Worm (Caenorhabditis elegans): Measurements from ENCODE around the gene clec-5.
A peak's percentile ranks its signal among the peaks of the same experiment; 100 is the strongest.

clec-5 gene

ce11 chrIII:4883429-4883828, at the start of gene clec-5:
clec-5 (minus strand) TSS chrIII:4883606.
- TF ChIP-seq nhr-179 (tag; optimal IDR thresholded peaks at IDR 0.05) (no peak), ZK185.1 (tag; optimal IDR thresholded peaks at IDR 0.05; ENCODE audit: poor library complexity, severe bottlenecking) (no peak), attf-5 (GFP tag; optimal IDR thresholded peaks at IDR 0.05) (no peak), snpc-1.1 (tag; optimal IDR thresholded peaks at IDR 0.05; ENCODE audit: insufficient read depth) (no peak), dpff-1 (tag; optimal IDR thresholded peaks at IDR 0.05) (no peak), lsy-27 (tag; optimal IDR thresholded peaks at IDR 0.05; ENCODE audit: borderline replicate concordance, insufficient read depth) (no peak), K11D2.4 (GFP tag; IDR thresholded peaks at IDR 0.05) (no peak)

DNA sequence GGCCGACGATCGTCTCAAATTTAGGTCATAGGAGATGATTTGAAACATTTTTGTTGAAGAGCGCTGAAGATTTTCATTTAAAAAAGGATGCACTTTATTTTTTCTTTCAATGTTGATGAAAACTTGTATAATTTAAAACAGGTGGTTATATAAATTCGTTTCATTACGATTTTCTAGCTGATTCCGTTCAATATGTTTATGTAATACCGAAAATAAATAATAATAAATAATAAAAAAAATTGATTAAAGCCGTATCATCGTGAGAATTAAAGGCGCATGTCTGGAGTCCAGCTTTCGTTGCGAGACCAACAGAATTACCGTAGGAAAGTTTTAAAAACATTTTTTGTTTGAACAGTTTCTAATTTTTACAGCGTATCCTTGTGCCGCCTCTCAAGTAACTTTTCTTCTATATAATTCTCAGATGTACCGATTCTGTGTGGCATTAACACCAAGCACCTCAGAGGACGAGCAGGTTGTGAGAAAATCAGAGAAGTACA, 48.8 kb upstream of the clec-5 start, which contains the start of the genes C26E6.12 and eri-9:
C26E6.12 (minus strand) TSS at position 51 of the 497 bp plus-strand sequence.
eri-9 (plus strand) TSS at position 248 of the 497 bp plus-strand sequence.
- TF ChIP-seq C17E4.6 (GFP tag; IDR thresholded peaks at IDR 0.05) (no peak), zfh-2 (GFP tag; conservative IDR thresholded peaks at IDR 0.05) (no peak), snpc-1.3 (tag; optimal IDR thresholded peaks at IDR 0.05; ENCODE audit: insufficient read depth) (no peak), snpc-3.4 (tag; optimal IDR thresholded peaks at IDR 0.05) (no peak), gei-17 (GFP tag; optimal IDR thresholded peaks at IDR 0.05) (no peak), cebp-1 (GFP tag; IDR thresholded peaks at IDR 0.05) (no peak), cebp-1 (tag; optimal IDR thresholded peaks at IDR 0.05) (no peak), F33H1.4 (GFP tag; IDR thresholded peaks at IDR 0.05) (peak; percentile 56; the same call in 1 of the 2 replicates), tbp1 (GFP tag; optimal IDR thresholded peaks at IDR 0.05) (no peak), dpl-1 (GFP tag; optimal IDR thresholded peaks at IDR 0.05) (no peak), Y79H2A.3 (GFP tag; conservative IDR thresholded peaks at IDR 0.05) (no peak), xnd-1 (tag; optimal IDR thresholded peaks at IDR 0.05) (no peak), rec-8 (tag; optimal IDR thresholded peaks at IDR 0.05) (no peak), lsl-1 (GFP tag; optimal IDR thresholded peaks at IDR 0.05) (peak; percentile 66)

DNA sequence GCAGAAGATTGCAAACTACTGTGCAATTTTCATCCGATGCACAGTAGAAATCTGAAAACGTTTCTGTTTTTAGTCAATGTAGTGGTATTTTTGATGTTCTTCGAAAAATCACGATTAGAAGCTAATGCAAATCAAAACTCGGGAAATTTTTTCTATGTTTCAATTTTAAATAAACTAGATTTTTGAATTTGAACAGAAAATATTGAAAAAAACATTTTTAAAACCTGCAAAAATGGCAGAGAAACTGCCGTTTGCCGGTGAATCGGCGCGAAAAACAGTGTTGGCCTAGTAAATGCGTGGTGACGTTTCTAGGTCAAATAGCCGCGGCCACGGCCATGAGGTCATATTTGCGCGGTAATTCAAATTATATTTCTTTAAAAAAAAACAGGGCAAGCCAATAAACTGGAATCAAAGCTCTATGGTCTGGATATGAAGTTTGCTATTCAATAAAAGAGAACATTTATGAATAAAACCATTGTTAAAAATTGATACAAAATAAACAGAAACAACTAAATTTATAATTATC, 46.8 kb upstream of the clec-5 start, which contains the start of gene set-2:
set-2 (minus strand) TSS at position 51 of the 526 bp plus-strand sequence.
- TF ChIP-seq tbp1 (GFP tag; optimal IDR thresholded peaks at IDR 0.05) (peak; percentile 48), egl-44 (GFP tag; IDR thresholded peaks at IDR 0.05) (peak; percentile 69; the same call in 1 of the 2 replicates), unc-130 (GFP tag; optimal IDR thresholded peaks at IDR 0.05) (peak; percentile 95), tlf-1 (GFP tag; optimal IDR thresholded peaks at IDR 0.05) (peak; percentile 77), D2030.7 (GFP tag; IDR thresholded peaks at IDR 0.05) (peak; percentile 80), nfya-2 (GFP tag; IDR thresholded peaks at IDR 0.05) (no peak), C17E4.6 (GFP tag; IDR thresholded peaks at IDR 0.05) (peak; percentile 59; the same call in 1 of the 2 replicates), sea-2 (GFP tag; IDR thresholded peaks at IDR 0.05) (no peak), dox-1 (GFP tag; IDR thresholded peaks at IDR 0.05) (peak; percentile 90), B0336.3 (GFP tag; IDR thresholded peaks at IDR 0.05) (peak; percentile 63), Y56A3A.18 (GFP tag; IDR thresholded peaks at IDR 0.05) (no peak), xnd-1 (tag; optimal IDR thresholded peaks at IDR 0.05) (peak; percentile 58), ceh-27 (GFP tag; optimal IDR thresholded peaks at IDR 0.05) (peak; percentile 88), zfh-2 (GFP tag; conservative IDR thresholded peaks at IDR 0.05) (0 out of 2 replicates have a peak, but pooled peaks have one; percentile 30), attf-5 (GFP tag; optimal IDR thresholded peaks at IDR 0.05) (peak; percentile 91), let-526 (GFP tag; IDR thresholded peaks at IDR 0.05) (peak; percentile 86), snpc-3.4 (tag; optimal IDR thresholded peaks at IDR 0.05) (peak; percentile 78), sptf-2 (GFP tag; optimal IDR thresholded peaks at IDR 0.05) (peak; percentile 84), F33H1.4 (GFP tag; IDR thresholded peaks at IDR 0.05) (peak; percentile 76), lsl-1 (GFP tag; optimal IDR thresholded peaks at IDR 0.05) (peak; percentile 75), F57A8.1 (GFP tag; optimal IDR thresholded peaks at IDR 0.05) (no peak), egl-18 (GFP tag; IDR thresholded peaks at IDR 0.05) (no peak), ceh-100 (GFP tag; IDR thresholded peaks at IDR 0.05) (peak; percentile 50), F39B2.1 (GFP tag; IDR thresholded peaks at IDR 0.05) (peak; percentile 81; the same call in 1 of the 2 replicates), rcor-1 (GFP tag; IDR thresholded peaks at IDR 0.05) (peak; percentile 81), Y53G8AR.9 (GFP tag; conservative IDR thresholded peaks at IDR 0.05) (peak; percentile 51; the same call in 1 of the 2 replicates), madf-6 (GFP tag; IDR thresholded peaks at IDR 0.05) (peak; percentile 88), ZK185.1 (tag; optimal IDR thresholded peaks at IDR 0.05; ENCODE audit: poor library complexity, severe bottlenecking) (peak; percentile 93), efl-1 (GFP tag; optimal IDR thresholded peaks at IDR 0.05) (peak; percentile 92), ztf-26 (tag; optimal IDR thresholded peaks at IDR 0.05) (no peak)
